Worm (Caenorhabditis elegans) whole organism, L4/young adult: Measurements from ENCODE around the gene C25D7.15.
"Not testable (repeated sequence)": the region's sequence is repeated elsewhere in the genome, so short reads cannot be mapped to it uniquely, and the experiment has no call there.

Experiments used
- W03F9.2 ChIP-seq: fragments of 150-350 bp; optimal IDR thresholded peaks from 2 replicates; lab custom pipeline; 2014; ENCODE audit warnings: missing biosample characterization, missing genetic modification characterization
- dao-5 ChIP-seq: sonication (generic microtip); optimal IDR thresholded peaks from 2 replicates; lab custom pipeline; 2016; ENCODE audit warnings: missing genotype, missing genetic modification characterization, moderate library complexity, missing compliant biosample characterization
- him-1 ChIP-seq: sonication (generic microtip); optimal IDR thresholded peaks from 2 replicates; lab custom pipeline; 2016; ENCODE audit warnings: missing genotype, missing genetic modification reagents, missing genetic modification characterization, missing compliant biosample characterization

Gene C25D7.15

DNA sequence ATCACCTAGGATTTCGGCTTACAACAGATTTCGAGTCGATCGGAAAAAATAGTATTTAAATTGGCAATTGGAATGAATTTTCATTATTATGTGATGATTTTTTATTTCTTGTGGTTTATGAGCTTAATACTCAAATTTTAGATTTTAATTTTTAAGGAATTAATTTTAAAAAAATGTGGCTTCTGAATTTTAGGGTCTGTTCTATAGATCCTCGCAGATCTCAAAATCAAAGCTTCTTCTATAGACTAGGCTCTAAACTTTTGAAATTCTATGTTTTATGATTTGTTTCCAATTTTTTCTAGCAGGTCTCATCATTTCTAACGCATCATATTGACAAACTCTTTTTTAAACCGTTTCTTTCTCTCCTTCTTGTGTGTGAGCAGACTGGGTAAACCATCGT lies 33.1 kb downstream of the C25D7.15 start, which contains the start of gene txt-12:
TSS of gene txt-12 (plus strand) at position 301 of the 400 bp plus-strand sequence.
- no peak for TF ChIP-seq him-1 (tag; lab: Kevin White, UChicago)
- no peak for TF ChIP-seq W03F9.2 (tag; lab: Kevin White, UChicago)
- TF ChIP-seq dao-5 (tag; lab: Kevin White, UChicago): no peak

ce11 chrV:15094749-15095148 lies 35.1 kb downstream of the C25D7.15 start, which contains the start of gene srx-78:
srx-78 (plus strand) TSS chrV:15095049.
- TF ChIP-seq him-1 (tag; lab: Kevin White, UChicago) (no peak), W03F9.2 (tag; lab: Kevin White, UChicago) (no peak), dao-5 (tag; lab: Kevin White, UChicago) (no peak)

DNA sequence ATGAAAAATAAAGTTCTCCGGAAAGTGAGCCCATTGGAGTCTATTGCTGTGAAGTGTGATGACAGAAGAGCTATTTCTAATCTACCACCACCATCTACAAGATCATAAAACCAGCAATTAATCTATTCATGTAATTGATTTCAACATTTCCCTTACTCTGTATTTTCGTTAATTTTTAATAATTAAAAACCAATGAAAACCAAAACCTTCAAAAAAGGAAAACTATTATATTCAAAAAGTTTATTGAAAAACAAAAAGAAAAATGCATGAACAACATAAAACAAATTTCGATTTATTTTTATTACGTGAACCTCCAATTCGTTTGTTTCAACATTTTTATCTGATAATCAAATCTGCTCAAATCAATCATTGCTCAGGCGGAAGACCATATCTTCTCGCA lies 39.8 kb downstream of the C25D7.15 start, which contains the start of gene C01G10.1:
TSS of gene C01G10.1 (plus strand) at position 301 of the 400 bp plus-strand sequence.
- TF ChIP-seq dao-5 (tag; lab: Kevin White, UChicago) (no peak), him-1 (tag; lab: Kevin White, UChicago) (no peak), W03F9.2 (tag; lab: Kevin White, UChicago) (no peak)

- not testable (repeated sequence) for TF ChIP-seq dao-5, W03F9.2, him-1 (tag; lab: Kevin White, UChicago)
These were observed 46.4 kb downstream of the C25D7.15 start, which contains the start of gene C01G10.14 for ce11 chrV:15105893-15106598. C01G10.14 (minus strand) TSS chrV:15105943.

- TF ChIP-seq dao-5 (tag; lab: Kevin White, UChicago) (no peak), him-1 (tag; lab: Kevin White, UChicago) (no peak), W03F9.2 (tag; lab: Kevin White, UChicago) (no peak)
These were observed 49.7 kb downstream of the C25D7.15 start, which contains the start of gene Y75B12A.2 for ce11 chrV:15109260-15109659. Y75B12A.2 (plus strand) TSS chrV:15109560.
